Fruit fly (Drosophila melanogaster): ENCODE data around the gene CG7330.

Gene CG7330

dm6 chr3L:18163127-18163526, 14.4 kb downstream of the CG7330 start:
- TF ChIP-seq CG17612 (GFP tag; IDR thresholded peaks at IDR 0.05) (no peak), Blimp-1 (GFP tag; optimal IDR thresholded peaks at IDR 0.05) (peak; percentile 69), CG31388 (GFP tag; optimal IDR thresholded peaks at IDR 0.05) (no peak), MTF-1 (GFP tag; optimal IDR thresholded peaks at IDR 0.05; ENCODE audit: borderline replicate concordance) (no peak), ewg (GFP tag; optimal IDR thresholded peaks at IDR 0.05) (no peak), Bteb2 (GFP tag; optimal IDR thresholded peaks at IDR 0.05) (no peak), Pdp1 (GFP tag; optimal IDR thresholded peaks at IDR 0.05) (peak in 1 of 2 experiments; percentile 34), grau (tag; optimal IDR thresholded peaks at IDR 0.05) (no peak), z (GFP tag; IDR thresholded peaks at IDR 0.05) (peak; percentile 52; the same call in 1 of the 3 replicates), CG14710 (tag; optimal IDR thresholded peaks at IDR 0.05) (no peak), CG14014 (GFP tag; IDR thresholded peaks at IDR 0.05) (no peak), CG9817 (tag; optimal IDR thresholded peaks at IDR 0.05) (no peak), CG6813 (GFP tag; optimal IDR thresholded peaks at IDR 0.05) (no peak)

- TF ChIP-seq Xrp1 (GFP tag; IDR thresholded peaks at IDR 0.05) (peak; percentile 12; the same call in 1 of the 2 replicates), sens (GFP tag) (peak; percentile 68), gem (tag; optimal IDR thresholded peaks at IDR 0.05) (peak; percentile 26), Ets65A (GFP tag) (peak; percentile 44), CG1603 (tag; optimal IDR thresholded peaks at IDR 0.05) (peak; percentile 2), NK7.1 (GFP tag; optimal IDR thresholded peaks at IDR 0.05) (no peak)
These were observed 16.1 kb downstream of the CG7330 start for dm6 chr3L:18164804-18165203.

- peak; percentile 6 for TF ChIP-seq oc (tag; optimal IDR thresholded peaks at IDR 0.05)
- TF ChIP-seq Sox102F (GFP tag; optimal IDR thresholded peaks at IDR 0.05), result no peak
- TF ChIP-seq CG3838 (GFP tag; optimal IDR thresholded peaks at IDR 0.05), result no peak
- peak; percentile 90 for TF ChIP-seq stwl (tag; optimal IDR thresholded peaks at IDR 0.05)
- TF ChIP-seq CG2712 (tag; optimal IDR thresholded peaks at IDR 0.05), result peak; percentile 7
- no peak for TF ChIP-seq CG4707 (GFP tag; optimal IDR thresholded peaks at IDR 0.05)
- peak; percentile 9 for TF ChIP-seq CG14710 (tag; optimal IDR thresholded peaks at IDR 0.05)
- no peak for TF ChIP-seq HLH4C (GFP tag; IDR thresholded peaks at IDR 0.05; ENCODE audit: partially characterized antibody)
- peak; percentile 19 for TF ChIP-seq pita (GFP tag; optimal IDR thresholded peaks at IDR 0.05)
- TF ChIP-seq run (tag; optimal IDR thresholded peaks at IDR 0.05), result no peak
- TF ChIP-seq sens (GFP tag), result peak; percentile 74
- no peak for TF ChIP-seq Fer3 (tag; optimal IDR thresholded peaks at IDR 0.05)
- TF ChIP-seq CG10654 (GFP tag; optimal IDR thresholded peaks at IDR 0.05), result no peak
- peak; percentile 21 for TF ChIP-seq trem (tag; optimal IDR thresholded peaks at IDR 0.05)
- TF ChIP-seq CG7987 (GFP tag; optimal IDR thresholded peaks at IDR 0.05), result no peak
- peak; percentile 96 for TF ChIP-seq CG2199 (GFP tag; IDR thresholded peaks at IDR 0.05)
- peak; percentile 19 to 35 for TF ChIP-seq Trl (optimal IDR thresholded peaks at IDR 0.05)
- no peak for TF ChIP-seq Trl (GFP tag; optimal IDR thresholded peaks at IDR 0.05)
- TF ChIP-seq bbx (GFP tag; IDR thresholded peaks at IDR 0.05; ENCODE audit: partially characterized antibody), result peak; percentile 38
- peak; percentile 13 for TF ChIP-seq cg (GFP tag; optimal IDR thresholded peaks at IDR 0.05)
- TF ChIP-seq eve (GFP tag; optimal IDR thresholded peaks at IDR 0.05), result no peak
- no peak for TF ChIP-seq HLH3B (GFP tag; IDR thresholded peaks at IDR 0.05)
- TF ChIP-seq sr (GFP tag; IDR thresholded peaks at IDR 0.05), result no peak
- no peak for TF ChIP-seq ftz-f1 (GFP tag; optimal IDR thresholded peaks at IDR 0.05)
- no peak for TF ChIP-seq CG30431 (GFP tag; optimal IDR thresholded peaks at IDR 0.05)
- no peak for TF ChIP-seq Blimp-1 (GFP tag; optimal IDR thresholded peaks at IDR 0.05)
- TF ChIP-seq CTCF (GFP tag; optimal IDR thresholded peaks at IDR 0.05), result peak; percentile 74
- no peak for TF ChIP-seq CG6175 (GFP tag; IDR thresholded peaks at IDR 0.05)
- TF ChIP-seq CG6654 (GFP tag; optimal IDR thresholded peaks at IDR 0.05), result no peak
- TF ChIP-seq CG7928 (GFP tag; optimal IDR thresholded peaks at IDR 0.05), result peak; percentile 11
- TF ChIP-seq Stat92E (GFP tag; optimal IDR thresholded peaks at IDR 0.05), result no peak
- no peak for TF ChIP-seq insv (GFP tag; optimal IDR thresholded peaks at IDR 0.05)
These were observed 18.3 kb downstream of the CG7330 start for dm6 chr3L:18166977-18167528.

Data from whole organism, embryonic.